Worm (Caenorhabditis elegans) whole organism, L4 larva: ENCODE measurements around the gene rgs-4.

Experiments used
- F10B5.3 ChIP-seq: sonication (generic microtip); optimal IDR thresholded peaks from 2 replicates; lab custom pipeline; 2016; ENCODE audit warnings: mild to moderate bottlenecking, missing genetic modification characterization, missing compliant biosample characterization
- F26F4.8 ChIP-seq: fragments of 200-800 bp; sonication (Bioruptor generic); conservative IDR thresholded peaks from 2 replicates; pipeline ENCODE4 v1.3.6; 2022; ENCODE audit warnings: missing genetic modification characterization, missing compliant biosample characterization
- F44E2.7 ChIP-seq: fragments of 200-800 bp; sonication (Bioruptor generic); IDR thresholded peaks from 2 replicates; pipeline ENCODE4 v2.1.2; 2022; ENCODE audit warnings: missing genetic modification characterization, missing compliant biosample characterization
- F49E8.2 ChIP-seq: sonication (generic microtip); optimal IDR thresholded peaks from 2 replicates; lab custom pipeline; 2016; ENCODE audit warnings: missing compliant biosample characterization, mild to moderate bottlenecking, missing genetic modification characterization, borderline replicate concordance
- T20F7.1 ChIP-seq: fragments of 200-800 bp; sonication (Bioruptor generic); optimal IDR thresholded peaks from 2 replicates; lab custom pipeline; 2018; ENCODE audit warnings: mild to moderate bottlenecking, missing genetic modification characterization, missing compliant biosample characterization
- Y75B8A.6 ChIP-seq: fragments of 200-800 bp; sonication (Bioruptor generic); IDR thresholded peaks from 2 replicates; pipeline ENCODE4 v1.3.6; 2022; ENCODE audit warnings: missing genetic modification reagents, missing genetic modification characterization, missing compliant biosample characterization
- aha-1 ChIP-seq: fragments of 150-350 bp; peaks from one replicate; lab custom pipeline; 2014; ENCODE audit warnings: missing biosample characterization, missing genetic modification characterization
- ceh-28 ChIP-seq: fragments of 150-350 bp; optimal IDR thresholded peaks from 2 replicates; lab custom pipeline; 2014; ENCODE audit warnings: missing biosample characterization, missing genetic modification reagents, missing genetic modification characterization
- ceh-32 ChIP-seq: sonication (generic microtip); optimal IDR thresholded peaks from 2 replicates; lab custom pipeline; 2016; ENCODE audit warnings: mild to moderate bottlenecking, missing genetic modification characterization, missing compliant biosample characterization; ENCODE audit not compliant: poor library complexity
- ceh-62 ChIP-seq: sonication (generic microtip); optimal IDR thresholded peaks from 2 replicates; lab custom pipeline; 2017; ENCODE audit warnings: missing biosample characterization, missing genetic modification characterization
- ces-1 ChIP-seq: fragments of 150-350 bp; sonication (generic microtip); optimal IDR thresholded peaks from 4 replicates; lab custom pipeline; 2014; ENCODE audit warnings: missing biosample characterization, missing genetic modification reagents, missing genetic modification characterization
- dve-1 ChIP-seq: sonication (generic microtip); optimal IDR thresholded peaks from 2 replicates; lab custom pipeline; 2017; ENCODE audit warnings: antibody characterized with exemption, mild to moderate bottlenecking, missing genetic modification characterization, missing compliant biosample characterization; ENCODE audit not compliant: insufficient read depth
- egl-27 ChIP-seq: sonication (generic microtip); optimal IDR thresholded peaks from 3 replicates; lab custom pipeline; 2017; ENCODE audit warnings: missing biosample characterization, missing genetic modification reagents, missing genetic modification characterization
- hmg-1.1 ChIP-seq: fragments of 200-800 bp; sonication (Bioruptor generic); IDR thresholded peaks from 2 replicates; pipeline ENCODE4 v1.3.6; 2022; ENCODE audit warnings: missing genetic modification reagents, missing genetic modification characterization, missing compliant biosample characterization
- lim-7 ChIP-seq: fragments of 200-800 bp; sonication (Bioruptor generic); IDR thresholded peaks from 2 replicates; pipeline ENCODE4 v1.3.6; 2022; ENCODE audit warnings: missing genetic modification characterization, missing compliant biosample characterization
- madf-5 ChIP-seq, 2 experiments: fragments of 200-800 bp; sonication (Bioruptor generic); IDR thresholded peaks; 2 replicates each; pipeline ENCODE4 v1.3.6; 2022; ENCODE audit warnings: missing compliant biosample characterization in 2 of 2, missing genetic modification characterization in 2 of 2
- madf-9 ChIP-seq: fragments of 200-800 bp; sonication (Bioruptor generic); conservative IDR thresholded peaks from 2 replicates; pipeline ENCODE4 v1.3.6; 2022; ENCODE audit warnings: missing genetic modification reagents, missing genetic modification characterization, missing compliant biosample characterization
- mxl-2 ChIP-seq: fragments of 200-800 bp; sonication (Bioruptor generic); conservative IDR thresholded peaks from 2 replicates; pipeline ENCODE4 v1.3.6; 2022; ENCODE audit warnings: missing genetic modification reagents, missing genetic modification characterization, missing compliant biosample characterization
- nhr-10 ChIP-seq: fragments of 150-350 bp; optimal IDR thresholded peaks from 2 replicates; lab custom pipeline; 2014; ENCODE audit warnings: missing biosample characterization, missing genetic modification characterization
- nhr-11 ChIP-seq: fragments of 150-350 bp; optimal IDR thresholded peaks from 2 replicates; lab custom pipeline; 2014; ENCODE audit warnings: missing biosample characterization, missing genetic modification characterization
- nhr-25 ChIP-seq: sonication (generic microtip); optimal IDR thresholded peaks from 2 replicates; lab custom pipeline; 2017; ENCODE audit warnings: missing genetic modification characterization, mild to moderate bottlenecking, missing compliant biosample characterization, antibody characterized with exemption, moderate library complexity, borderline replicate concordance; ENCODE audit not compliant: insufficient read depth
- nhr-6 ChIP-seq: fragments of 150-350 bp; optimal IDR thresholded peaks from 2 replicates; lab custom pipeline; 2014; ENCODE audit warnings: missing biosample characterization, missing genetic modification characterization
- php-3 ChIP-seq: fragments of 200-800 bp; sonication (Bioruptor generic); IDR thresholded peaks from 2 replicates; pipeline ENCODE4 v1.3.6; 2022; ENCODE audit warnings: missing genetic modification reagents, missing genetic modification characterization, missing compliant biosample characterization
- rbr-2 ChIP-seq: sonication (generic microtip); optimal IDR thresholded peaks from 2 replicates; lab custom pipeline; 2016; ENCODE audit warnings: missing genotype, missing genetic modification characterization, missing compliant biosample characterization
- saeg-2 ChIP-seq: fragments of 200-800 bp; sonication (Bioruptor generic); IDR thresholded peaks from 2 replicates; pipeline ENCODE4 v1.3.6; 2022; ENCODE audit warnings: missing genetic modification reagents, missing genetic modification characterization, missing compliant biosample characterization
- set-16 ChIP-seq: fragments of 200-800 bp; sonication (Bioruptor generic); IDR thresholded peaks from 2 replicates; pipeline ENCODE4 v1.3.6; 2022; ENCODE audit warnings: missing genetic modification reagents, missing genetic modification characterization, missing compliant biosample characterization
- snpc-4 ChIP-seq: fragments of 150-350 bp; optimal IDR thresholded peaks from 2 replicates; lab custom pipeline; 2014; ENCODE audit warnings: missing biosample characterization, missing genetic modification characterization
- unc-62 ChIP-seq, 3 experiments: fragments of 150-350 bp in 1 of 3; sonication (generic microtip); optimal IDR thresholded peaks in 2 of 3; peaks in 1 of 3; 1 replicate in 1 of 3; 2 replicates in 2 of 3; lab custom pipeline; 2014 to 2017; ENCODE audit warnings: missing biosample characterization in 3 of 3, missing genetic modification characterization in 3 of 3, missing genetic modification reagents in 3 of 3, missing genotype in 1 of 3
- ztf-7 ChIP-seq: fragments of 150-350 bp; optimal IDR thresholded peaks from 2 replicates; lab custom pipeline; 2014; ENCODE audit warnings: missing biosample characterization, missing genetic modification characterization

rgs-4 gene

DNA sequence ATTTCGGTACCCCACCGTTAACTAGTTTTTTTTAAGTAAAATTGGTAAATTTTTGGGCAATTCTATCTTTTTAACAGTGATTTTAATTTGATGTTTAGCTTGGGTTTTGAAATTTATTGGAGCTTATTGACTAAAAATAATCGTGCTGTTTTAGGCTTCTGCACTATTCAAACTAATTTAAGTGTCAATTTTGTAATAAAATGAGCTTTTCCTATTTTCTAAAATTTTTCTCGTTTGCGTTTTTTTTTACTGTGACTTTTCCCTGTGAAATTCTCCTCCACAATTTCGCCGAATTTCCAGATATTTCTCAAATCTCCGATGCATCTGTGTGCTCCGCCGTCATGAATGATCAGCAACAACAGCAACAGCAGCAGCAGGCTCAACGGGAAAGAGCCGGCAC, 39.6 kb downstream of the rgs-4 start, which contains the start of gene tbc-17:
Gene tbc-17 (plus strand): TSS at position 301 of the 400 bp plus-strand sequence.
- TF ChIP-seq dve-1 (tag; lab: Kevin White, UChicago) (no peak), aha-1 (tag; lab: Kevin White, UChicago) (no peak), egl-27 (tag; lab: Kevin White, UChicago) (no peak)

DNA sequence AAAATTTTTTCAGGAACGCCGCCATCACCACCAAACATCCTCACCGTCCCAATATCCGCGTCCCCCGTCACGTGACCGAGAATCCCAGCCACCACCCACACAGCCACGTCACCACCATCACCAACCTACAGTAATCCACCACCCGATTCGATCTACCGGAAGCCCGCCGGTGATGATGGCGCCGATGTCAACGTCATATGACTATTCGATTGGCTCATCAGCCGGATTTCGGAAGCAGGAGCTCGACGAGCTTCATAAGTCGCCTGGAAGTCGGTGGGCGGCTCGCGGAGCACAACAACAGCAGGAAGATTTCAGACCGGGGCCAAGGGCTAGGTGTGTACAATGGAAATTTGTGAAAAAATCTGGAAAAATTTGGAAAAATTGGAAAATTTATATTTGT, 41.6 kb downstream of the rgs-4 start:
- TF ChIP-seq nhr-10 (tag; lab: Kevin White, UChicago) (no peak), ceh-62 (tag; lab: Kevin White, UChicago) (no peak), ceh-32 (no peak), ceh-28 (tag; lab: Kevin White, UChicago) (no peak), F26F4.8 (GFP tag; lab: Robert Waterston, UW) (0 out of 2 replicates have a peak, but pooled peaks have one; percentile 45), madf-9 (GFP tag; lab: Robert Waterston, UW) (no peak), nhr-25 (tag; lab: Kevin White, UChicago) (no peak), set-16 (peak; percentile 64; the same call in 1 of the 2 replicates), php-3 (GFP tag; lab: Robert Waterston, UW) (no peak), snpc-4 (tag; lab: Kevin White, UChicago) (no peak), aha-1 (tag; lab: Kevin White, UChicago) (peak; percentile 76), hmg-1.1 (GFP tag; lab: Robert Waterston, UW) (no peak), F10B5.3 (no peak), lim-7 (GFP tag; lab: Robert Waterston, UW) (no peak), Y75B8A.6 (GFP tag; lab: Robert Waterston, UW) (no peak), nhr-11 (tag; lab: Kevin White, UChicago) (no peak), F44E2.7 (GFP tag; lab: Robert Waterston, UW) (no peak), mxl-2 (no peak), T20F7.1 (GFP tag; lab: Kevin White, UChicago) (no peak), saeg-2 (GFP tag; lab: Robert Waterston, UW) (no peak), rbr-2 (tag; lab: Kevin White, UChicago) (no peak), ztf-7 (tag; lab: Kevin White, UChicago) (no peak), nhr-6 (tag; lab: Kevin White, UChicago) (no peak), madf-5 (GFP tag; IDR thresholded peaks at IDR 0.05; lab: Robert Waterston, UW) (no peak)

DNA sequence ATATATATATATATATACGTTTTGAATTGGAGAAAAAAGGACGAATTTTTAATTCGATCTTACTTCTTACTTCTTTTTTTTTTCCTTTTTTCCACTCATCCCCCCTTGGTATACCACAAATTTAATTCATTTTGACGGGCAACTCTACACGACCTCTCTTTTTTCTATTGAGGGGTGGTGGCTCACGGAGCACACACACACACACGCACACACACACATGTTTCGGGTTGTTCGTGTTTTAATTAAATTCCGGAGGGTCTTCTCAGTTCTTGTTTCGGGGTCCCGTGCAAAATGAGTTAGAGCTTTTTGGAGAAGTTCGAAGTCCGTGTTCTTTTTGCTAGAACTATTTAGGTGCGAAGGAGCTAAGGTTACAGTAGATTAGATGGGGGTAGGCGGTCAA, 56.9 kb downstream of the rgs-4 start:
- TF ChIP-seq unc-62 (GFP tag; optimal IDR thresholded peaks at IDR 0.05 in 1 of 2; lab: Kevin White, UChicago) (peak in 1 of 2 experiments; percentile 5), unc-62 (tag; optimal IDR thresholded peaks at IDR 0.05; lab: Kevin White, UChicago) (no peak), snpc-4 (tag; lab: Kevin White, UChicago) (no peak), ces-1 (GFP tag; lab: Kevin White, UChicago) (peak; percentile 33), F49E8.2 (tag; lab: Kevin White, UChicago) (no peak)

DNA sequence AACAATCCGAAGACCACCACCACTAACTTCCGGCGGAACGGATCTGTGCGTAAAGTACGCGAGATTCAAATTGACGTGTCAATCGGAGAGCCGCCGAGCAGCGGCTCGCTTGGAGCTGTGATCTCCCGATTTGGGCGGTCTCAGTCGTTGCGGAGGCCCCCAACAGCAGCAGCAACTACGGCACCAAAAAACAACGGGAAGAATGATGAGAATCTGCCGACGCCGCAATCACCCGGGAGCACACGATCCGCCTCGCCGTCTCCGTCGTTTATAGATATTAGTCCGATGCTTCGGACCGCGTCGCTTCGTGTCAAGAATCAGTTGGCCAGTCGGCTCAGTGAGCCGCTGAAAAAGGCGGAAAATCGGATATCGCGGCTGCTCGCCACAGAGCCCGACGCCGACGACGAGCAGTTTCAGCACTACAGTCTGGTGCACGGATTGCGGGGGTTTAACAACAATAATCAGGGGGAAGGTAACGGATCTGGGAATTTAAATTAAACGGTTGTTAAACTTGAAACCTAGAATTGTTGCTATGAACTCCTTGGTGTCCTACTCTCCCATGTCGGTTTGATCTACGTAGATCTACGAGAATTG, 61.3 kb downstream of the rgs-4 start:
- TF ChIP-seq set-16 (peak; percentile 85), nhr-6 (tag; lab: Kevin White, UChicago) (no peak)
